Fruit fly (Drosophila melanogaster): Measurements from ENCODE around the gene CG12502.

The CG12502 gene

DNA sequence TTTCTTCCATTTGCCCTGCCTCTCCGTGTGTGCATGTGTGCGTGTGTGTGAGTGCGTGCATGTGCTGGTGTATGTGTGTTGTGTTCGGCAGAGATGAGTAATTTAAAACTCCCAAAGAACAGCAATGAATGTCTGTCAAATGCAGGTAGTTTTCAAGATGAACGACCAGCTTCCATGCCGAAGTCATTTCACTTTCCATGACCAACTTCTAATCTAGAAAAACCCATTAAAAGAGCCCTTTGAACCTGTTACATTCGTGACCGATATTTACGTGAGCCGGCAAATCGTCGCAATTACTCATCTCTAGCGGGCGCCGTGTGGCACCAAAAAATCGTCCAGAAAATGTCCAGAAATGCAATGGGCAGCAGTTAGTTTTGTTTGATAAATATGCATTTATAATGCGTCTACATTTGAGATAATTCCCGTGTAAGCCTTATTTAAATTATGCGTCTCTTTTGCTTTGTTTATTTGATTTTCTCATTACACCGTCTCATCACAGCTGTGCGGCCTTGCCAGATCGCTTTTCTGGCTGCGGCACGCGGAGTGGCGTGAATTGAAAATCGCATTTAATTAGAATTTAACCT is 7.3 kb downstream of the CG12502 start (continued):
- TF ChIP-seq CG6683 (GFP tag; optimal IDR thresholded peaks at IDR 0.05), result no peak
- peak; percentile 86 for TF ChIP-seq her (GFP tag; optimal IDR thresholded peaks at IDR 0.05)
- TF ChIP-seq CG32767 (GFP tag; IDR thresholded peaks at IDR 0.05), result 0 out of 2 replicates have a peak, but pooled peaks have one; percentile 34
- no peak for TF ChIP-seq CG1647 (GFP tag; optimal IDR thresholded peaks at IDR 0.05)
- peak; percentile 30 for TF ChIP-seq pzg (GFP tag; optimal IDR thresholded peaks at IDR 0.05)
- TF ChIP-seq pfk (GFP tag; optimal IDR thresholded peaks at IDR 0.05), result no peak
- peak; percentile 20 for TF ChIP-seq Camta (GFP tag; optimal IDR thresholded peaks at IDR 0.05)
- no peak for TF ChIP-seq CG10366 (GFP tag; IDR thresholded peaks at IDR 0.05)
- TF ChIP-seq Optix (GFP tag; IDR thresholded peaks at IDR 0.05), result peak; percentile 54; the same call in 1 of the 3 replicates
- no peak for TF ChIP-seq toy (GFP tag; IDR thresholded peaks at IDR 0.05)
- TF ChIP-seq CG14667 (GFP tag; IDR thresholded peaks at IDR 0.05), result no peak
- peak; percentile 55 for TF ChIP-seq CG13775 (GFP tag; optimal IDR thresholded peaks at IDR 0.05)
- TF ChIP-seq lab (GFP tag; optimal IDR thresholded peaks at IDR 0.05), result peak; percentile 30
- TF ChIP-seq Myb (GFP tag; optimal IDR thresholded peaks at IDR 0.05), result peak; percentile 63
- TF ChIP-seq fd64A (GFP tag; optimal IDR thresholded peaks at IDR 0.05), result no peak
- no peak for TF ChIP-seq CG13123 (GFP tag; optimal IDR thresholded peaks at IDR 0.05)
- no peak for TF ChIP-seq gt (GFP tag; IDR thresholded peaks at IDR 0.05)
- TF ChIP-seq Oli (tag; optimal IDR thresholded peaks at IDR 0.05), result peak; percentile 12
- peak; percentile 66 for TF ChIP-seq CG3847 (GFP tag; IDR thresholded peaks at IDR 0.05)
- TF ChIP-seq knrl (GFP tag; IDR thresholded peaks at IDR 0.05; ENCODE audit: partially characterized antibody), result peak; percentile 89; the same call in 2 of the 3 replicates
- TF ChIP-seq corto (GFP tag; optimal IDR thresholded peaks at IDR 0.05), result no peak
- no peak for TF ChIP-seq CG10959 (GFP tag; IDR thresholded peaks at IDR 0.05)
- TF ChIP-seq Bgb (GFP tag; IDR thresholded peaks at IDR 0.05; ENCODE audit: partially characterized antibody), result peak; percentile 71
- no peak for TF ChIP-seq Mrtf (GFP tag; IDR thresholded peaks at IDR 0.05)
- no peak for TF ChIP-seq ems (GFP tag; optimal IDR thresholded peaks at IDR 0.05)
- TF ChIP-seq CG1529 (GFP tag; optimal IDR thresholded peaks at IDR 0.05), result no peak
- no peak for TF ChIP-seq CG3838 (GFP tag; optimal IDR thresholded peaks at IDR 0.05)
- TF ChIP-seq Usf (GFP tag; optimal IDR thresholded peaks at IDR 0.05), result no peak
- TF ChIP-seq mirr (GFP tag; optimal IDR thresholded peaks at IDR 0.05), result no peak
- no peak for TF ChIP-seq CG12219 (GFP tag; optimal IDR thresholded peaks at IDR 0.05)
- TF ChIP-seq D19B (GFP tag; optimal IDR thresholded peaks at IDR 0.05), result no peak
- peak; percentile 9; the same call in 1 of the 2 replicates for TF ChIP-seq CG31441 (GFP tag; IDR thresholded peaks at IDR 0.05)
- TF ChIP-seq CG4820 (GFP tag; optimal IDR thresholded peaks at IDR 0.05), result peak; percentile 12
- peak; percentile 70 for TF ChIP-seq CG9932 (GFP tag; IDR thresholded peaks at IDR 0.05)
- no peak for TF ChIP-seq CG12299 (tag; optimal IDR thresholded peaks at IDR 0.05)
- peak; percentile 76 for TF ChIP-seq Sry-β (GFP tag; optimal IDR thresholded peaks at IDR 0.05)
- TF ChIP-seq eve (GFP tag; optimal IDR thresholded peaks at IDR 0.05), result no peak
- TF ChIP-seq tx (GFP tag; optimal IDR thresholded peaks at IDR 0.05), result peak; percentile 34
- TF ChIP-seq Hand (GFP tag; optimal IDR thresholded peaks at IDR 0.05), result no peak
- TF ChIP-seq Hr78 (GFP tag; optimal IDR thresholded peaks at IDR 0.05), result no peak
- peak; percentile 96 for TF ChIP-seq Sry-δ (GFP tag; optimal IDR thresholded peaks at IDR 0.05)
- peak; percentile 27 for TF ChIP-seq CG1792 (GFP tag; optimal IDR thresholded peaks at IDR 0.05)
- TF ChIP-seq danr (GFP tag; IDR thresholded peaks at IDR 0.05), result no peak
- peak; percentile 75 for TF ChIP-seq gro (GFP tag; optimal IDR thresholded peaks at IDR 0.05)
- TF ChIP-seq Taf1 (GFP tag; IDR thresholded peaks at IDR 0.05), result 0 out of 2 replicates have a peak, but pooled peaks have one; percentile 11
- TF ChIP-seq rib (GFP tag; IDR thresholded peaks at IDR 0.05), result no peak
- no peak for TF ChIP-seq CG18476 (GFP tag; optimal IDR thresholded peaks at IDR 0.05)
- peak; percentile 35 for TF ChIP-seq CG1603 (tag; optimal IDR thresholded peaks at IDR 0.05)
- no peak for TF ChIP-seq Tbp (GFP tag; optimal IDR thresholded peaks at IDR 0.05)
- TF ChIP-seq Lhr (GFP tag; optimal IDR thresholded peaks at IDR 0.05), result no peak
- 0 out of 2 replicates have a peak, but pooled peaks have one; percentile 16 for TF ChIP-seq NFAT (GFP tag; IDR thresholded peaks at IDR 0.05)
